Worm (Caenorhabditis elegans) whole organism, L1 larva: ENCODE results near the gene F39H12.1.

Experiments
- C04F5.9 ChIP-seq: sonication (generic microtip); optimal IDR thresholded peaks from 2 replicates; lab custom pipeline; 2016; ENCODE audit warnings: missing genetic modification characterization, missing compliant biosample characterization
- C16A3.4 ChIP-seq: fragments of 150-350 bp; optimal IDR thresholded peaks from 2 replicates; lab custom pipeline; 2014; ENCODE audit warnings: missing biosample characterization, missing genetic modification characterization
- C34B4.2 ChIP-seq: sonication (generic microtip); optimal IDR thresholded peaks from 2 replicates; lab custom pipeline; 2017; ENCODE audit warnings: mild to moderate bottlenecking, missing genetic modification characterization, missing compliant biosample characterization
- F16B12.6 ChIP-seq: fragments of 150-350 bp; optimal IDR thresholded peaks from 2 replicates; lab custom pipeline; 2014; ENCODE audit warnings: missing biosample characterization, missing genetic modification characterization
- Y116A8C.19 ChIP-seq: sonication (generic microtip); optimal IDR thresholded peaks from 2 replicates; lab custom pipeline; 2016; ENCODE audit warnings: missing compliant biosample characterization, missing genetic modification characterization, borderline replicate concordance
- alr-1 ChIP-seq: fragments of 200-800 bp; sonication (Bioruptor generic); optimal IDR thresholded peaks from 2 replicates; lab custom pipeline; 2018; ENCODE audit warnings: borderline replicate concordance, mild to moderate bottlenecking, missing genetic modification characterization, missing compliant biosample characterization
- aly-2 ChIP-seq: fragments of 150-350 bp; optimal IDR thresholded peaks from 2 replicates; lab custom pipeline; 2014; ENCODE audit warnings: missing biosample characterization, missing genetic modification characterization
- ama-1 ChIP-seq: fragments of 150-350 bp; optimal IDR thresholded peaks from 2 replicates; lab custom pipeline; 2014
- blmp-1 ChIP-seq: fragments of 150-350 bp; optimal IDR thresholded peaks from 2 replicates; lab custom pipeline; 2014; ENCODE audit warnings: missing biosample characterization, missing genetic modification characterization
- ceh-63 ChIP-seq: fragments of 200-800 bp; sonication (Bioruptor generic); optimal IDR thresholded peaks from 2 replicates; lab custom pipeline; 2018; ENCODE audit warnings: mild to moderate bottlenecking, missing genetic modification characterization, missing compliant biosample characterization
- ceh-90 ChIP-seq: sonication (generic microtip); optimal IDR thresholded peaks from 2 replicates; lab custom pipeline; 2016; ENCODE audit warnings: missing genetic modification characterization, missing compliant biosample characterization
- ces-1 ChIP-seq: fragments of 150-350 bp; optimal IDR thresholded peaks from 2 replicates; lab custom pipeline; 2014; ENCODE audit warnings: missing biosample characterization, missing genetic modification reagents, missing genetic modification characterization
- dpl-1 ChIP-seq, 3 experiments: fragments of 150-350 bp in 2 of 3; sonication (generic microtip) in 1 of 3; optimal IDR thresholded peaks; 2 replicates each; lab custom pipeline; 2014 to 2017; ENCODE audit warnings: missing biosample characterization in 3 of 3, missing genetic modification characterization in 3 of 3, missing genetic modification reagents in 3 of 3
- dsc-1 ChIP-seq: sonication (generic microtip); optimal IDR thresholded peaks from 2 replicates; lab custom pipeline; 2016; ENCODE audit warnings: mild to moderate bottlenecking, missing genetic modification characterization, missing compliant biosample characterization
- egl-13 ChIP-seq: sonication (generic microtip); optimal IDR thresholded peaks from 2 replicates; lab custom pipeline; 2016; ENCODE audit warnings: missing genotype, missing genetic modification reagents, missing genetic modification characterization, missing compliant biosample characterization
- egl-27 ChIP-seq, 2 experiments: fragments of 150-350 bp in 1 of 2; sonication (generic microtip); optimal IDR thresholded peaks; 3 replicates each; lab custom pipeline; 2017 to 2018; ENCODE audit warnings: missing biosample characterization in 2 of 2, missing genetic modification characterization in 2 of 2, missing genetic modification reagents in 2 of 2
- elt-3 ChIP-seq, 6 experiments: fragments of 150-350 bp in 1 of 6; sonication (generic microtip); optimal IDR thresholded peaks; 2 replicates each; lab custom pipeline; 2017 to 2018; ENCODE audit warnings: missing biosample characterization in 6 of 6, missing genetic modification characterization in 6 of 6, inconsistent platforms in 1 of 6
- ets-5 ChIP-seq: fragments of 200-800 bp; sonication (Bioruptor generic); IDR thresholded peaks from 2 replicates; pipeline ENCODE4 v1.3.6; 2022; ENCODE audit warnings: missing genetic modification characterization, missing compliant biosample characterization
- fkh-10 ChIP-seq: sonication (generic microtip); optimal IDR thresholded peaks from 2 replicates; lab custom pipeline; 2017; ENCODE audit warnings: missing biosample characterization, missing genetic modification reagents, missing genetic modification characterization
- fkh-4 ChIP-seq: sonication (generic microtip); optimal IDR thresholded peaks from 2 replicates; lab custom pipeline; 2016; ENCODE audit warnings: missing compliant biosample characterization, missing genetic modification characterization, borderline replicate concordance
- fkh-8 ChIP-seq: sonication (generic microtip); optimal IDR thresholded peaks from 2 replicates; lab custom pipeline; 2016; ENCODE audit warnings: mild to moderate bottlenecking, missing genetic modification characterization, missing compliant biosample characterization
- hlh-4 ChIP-seq: sonication (generic microtip); optimal IDR thresholded peaks from 2 replicates; lab custom pipeline; 2016; ENCODE audit warnings: mild to moderate bottlenecking, missing genetic modification characterization, missing compliant biosample characterization
- isw-1 ChIP-seq: fragments of 200-800 bp; sonication (Bioruptor generic); IDR thresholded peaks from 2 replicates; pipeline ENCODE4 v1.3.6; 2022; ENCODE audit warnings: missing genetic modification characterization, missing compliant biosample characterization
- jun-1 ChIP-seq: fragments of 150-350 bp; optimal IDR thresholded peaks from 2 replicates; lab custom pipeline; 2014; ENCODE audit warnings: missing biosample characterization, missing genetic modification reagents, missing genetic modification characterization
- lin-13 ChIP-seq: fragments of 150-350 bp; optimal IDR thresholded peaks from 2 replicates; lab custom pipeline; 2014; ENCODE audit warnings: missing biosample characterization, missing genetic modification reagents, missing genetic modification characterization
- lin-15B ChIP-seq: fragments of 150-350 bp; sonication (generic microtip); optimal IDR thresholded peaks from 3 replicates; lab custom pipeline; 2014; ENCODE audit warnings: missing biosample characterization, missing genetic modification characterization
- lin-35 ChIP-seq, 2 experiments: fragments of 150-350 bp; optimal IDR thresholded peaks; 2 replicates each; lab custom pipeline; 2014; ENCODE audit warnings: missing biosample characterization in 2 of 2, missing genetic modification characterization in 2 of 2, missing genetic modification reagents in 2 of 2
- lin-39 ChIP-seq: fragments of 150-350 bp; optimal IDR thresholded peaks from 2 replicates; lab custom pipeline; 2014; ENCODE audit warnings: missing biosample characterization, missing genetic modification reagents, missing genetic modification characterization
- lsy-2 ChIP-seq, 2 experiments: fragments of 150-350 bp; optimal IDR thresholded peaks; 2 replicates each; lab custom pipeline; 2014; ENCODE audit warnings: missing biosample characterization in 2 of 2, missing genetic modification characterization in 2 of 2
- mab-9 ChIP-seq: fragments of 200-800 bp; sonication (Bioruptor generic); IDR thresholded peaks from 2 replicates; pipeline ENCODE4 v1.3.6; 2022; ENCODE audit warnings: missing genetic modification reagents, missing genetic modification characterization, missing compliant biosample characterization
- mdl-1 ChIP-seq, 2 experiments: fragments of 150-350 bp; optimal IDR thresholded peaks; 2 replicates each; lab custom pipeline; 2014 to 2017; ENCODE audit warnings: missing biosample characterization in 2 of 2, missing genetic modification characterization in 2 of 2, inconsistent platforms in 1 of 2
- mep-1 ChIP-seq: fragments of 150-350 bp; optimal IDR thresholded peaks from 2 replicates; lab custom pipeline; 2014; ENCODE audit warnings: missing biosample characterization, missing genetic modification characterization
- nhr-11 ChIP-seq: fragments of 150-350 bp; optimal IDR thresholded peaks from 2 replicates; lab custom pipeline; 2014; ENCODE audit warnings: missing biosample characterization, missing genetic modification characterization
- nhr-19 ChIP-seq: fragments of 200-800 bp; sonication (Bioruptor generic); conservative IDR thresholded peaks from 2 replicates; pipeline ENCODE4 v1.3.6; 2022; ENCODE audit warnings: missing genetic modification characterization, missing compliant biosample characterization
- nhr-237 ChIP-seq: fragments of 150-350 bp; optimal IDR thresholded peaks from 2 replicates; lab custom pipeline; 2014; ENCODE audit warnings: missing biosample characterization, missing genetic modification characterization
- nhr-28 ChIP-seq: fragments of 150-350 bp; optimal IDR thresholded peaks from 2 replicates; lab custom pipeline; 2014; ENCODE audit warnings: missing biosample characterization, missing genetic modification characterization
- nhr-47 ChIP-seq: sonication (generic microtip); optimal IDR thresholded peaks from 2 replicates; lab custom pipeline; 2016; ENCODE audit warnings: mild to moderate bottlenecking, missing genetic modification characterization, moderate library complexity, missing compliant biosample characterization
- nhr-71 ChIP-seq: sonication (generic microtip); optimal IDR thresholded peaks from 2 replicates; lab custom pipeline; 2016; ENCODE audit warnings: mild to moderate bottlenecking, missing genetic modification characterization, moderate library complexity, missing compliant biosample characterization
- nhr-85 ChIP-seq: sonication (generic microtip); peaks from one replicate; lab custom pipeline; 2016; ENCODE audit warnings: missing genetic modification characterization, inconsistent platforms, missing compliant biosample characterization
- nhr-90 ChIP-seq: sonication (generic microtip); optimal IDR thresholded peaks from 2 replicates; lab custom pipeline; 2016; ENCODE audit warnings: mild to moderate bottlenecking, missing genetic modification characterization, missing compliant biosample characterization; ENCODE audit not compliant: poor library complexity
- rnt-1 ChIP-seq: sonication (generic microtip); optimal IDR thresholded peaks from 2 replicates; lab custom pipeline; 2016; ENCODE audit warnings: mild to moderate bottlenecking, missing genetic modification characterization, moderate library complexity, missing compliant biosample characterization
- snu-23 ChIP-seq: sonication (generic microtip); optimal IDR thresholded peaks from 2 replicates; lab custom pipeline; 2016; ENCODE audit warnings: missing genetic modification characterization, missing compliant biosample characterization
- sptf-1 ChIP-seq: fragments of 150-350 bp; optimal IDR thresholded peaks from 2 replicates; lab custom pipeline; 2014; ENCODE audit warnings: missing biosample characterization, missing genetic modification characterization
- swsn-7 ChIP-seq: sonication (generic microtip); optimal IDR thresholded peaks from 2 replicates; lab custom pipeline; 2016; ENCODE audit warnings: missing genetic modification characterization, missing compliant biosample characterization
- tbx-2 ChIP-seq: sonication (generic microtip); optimal IDR thresholded peaks from 2 replicates; lab custom pipeline; 2016; ENCODE audit warnings: missing genetic modification characterization, missing compliant biosample characterization
- tlp-1 ChIP-seq: fragments of 150-350 bp; optimal IDR thresholded peaks from 2 replicates; lab custom pipeline; 2014; ENCODE audit warnings: missing biosample characterization, missing genetic modification characterization
- unc-130 ChIP-seq: fragments of 150-350 bp; optimal IDR thresholded peaks from 2 replicates; lab custom pipeline; 2017; ENCODE audit warnings: missing biosample characterization, missing genetic modification characterization, inconsistent platforms
- unc-98 ChIP-seq: fragments of 200-800 bp; sonication (Bioruptor generic); IDR thresholded peaks from 2 replicates; pipeline ENCODE4 v1.3.6; 2022; ENCODE audit warnings: missing genetic modification characterization, missing compliant biosample characterization
- zag-1 ChIP-seq: fragments of 150-350 bp; optimal IDR thresholded peaks from 2 replicates; lab custom pipeline; 2014; ENCODE audit warnings: missing biosample characterization, missing genetic modification characterization
- zip-4 ChIP-seq: fragments of 200-800 bp; sonication (Bioruptor generic); optimal IDR thresholded peaks from 2 replicates; lab custom pipeline; 2018; ENCODE audit warnings: mild to moderate bottlenecking, missing genetic modification characterization, moderate library complexity, missing compliant biosample characterization

Gene F39H12.1

DNA sequence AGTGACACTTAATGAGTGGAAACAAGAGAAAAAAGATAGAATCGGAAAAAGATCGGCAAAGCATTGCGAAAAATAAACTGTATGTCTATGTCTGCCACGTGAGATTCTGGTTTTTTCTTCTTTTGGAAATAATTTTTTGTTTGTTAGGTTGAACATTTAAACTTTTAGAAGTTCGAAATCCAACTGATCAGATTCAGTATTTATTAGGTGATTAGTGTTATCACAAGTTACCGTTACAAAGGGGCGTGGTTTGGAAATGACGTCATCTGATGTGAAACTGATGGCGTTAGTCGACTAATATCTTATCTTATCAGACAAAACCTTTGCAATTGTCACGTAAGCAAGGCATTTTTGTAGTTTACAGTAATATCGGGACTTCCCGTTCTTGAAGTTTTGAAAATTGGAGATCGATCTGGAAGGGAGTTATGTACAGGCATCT is 29.7 kb downstream of the F39H12.1 start (continued):
- TF ChIP-seq egl-27 (tag; optimal IDR thresholded peaks at IDR 0.05; lab: Kevin White, UChicago) (peak in 1 of 2 experiments; percentile 34), lin-39 (no peak), ces-1 (GFP tag; lab: Kevin White, UChicago) (no peak), elt-3 (tag; optimal IDR thresholded peaks at IDR 0.05; lab: Kevin White, UChicago) (peak in 5 of 6 experiments; percentile 83 to 98 (median 97)), blmp-1 (peak; percentile 62), C16A3.4 (peak; percentile 35), nhr-85 (tag; lab: Kevin White, UChicago) (peak; percentile 97), mdl-1 (tag; optimal IDR thresholded peaks at IDR 0.05; lab: Kevin White, UChicago) (peak in 1 of 2 experiments; percentile 42)

DNA sequence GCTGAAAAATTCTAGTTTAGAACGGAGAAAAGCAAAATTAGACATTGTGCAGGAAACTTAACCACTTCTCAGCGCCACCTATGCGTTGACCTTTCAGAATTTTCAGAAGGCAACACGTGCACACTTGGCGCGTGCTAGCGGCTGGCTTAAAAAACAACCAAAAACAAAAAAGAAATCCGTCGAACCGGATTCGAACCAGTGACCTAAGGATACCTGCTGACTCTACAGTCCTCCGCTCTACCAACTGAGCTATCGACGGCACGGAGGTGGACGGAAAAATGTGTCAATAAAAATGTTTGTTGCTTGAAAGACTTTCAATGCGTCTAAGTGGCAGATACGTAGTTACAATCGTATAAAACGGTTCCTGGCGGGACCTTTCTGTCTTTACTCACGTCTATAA is 30.6 kb downstream of the F39H12.1 start:
- TF ChIP-seq nhr-85 (tag; lab: Kevin White, UChicago) (peak; percentile 49), ceh-63 (GFP tag; lab: Kevin White, UChicago) (no peak), rnt-1 (tag; lab: Kevin White, UChicago) (no peak), lin-35 (GFP tag; optimal IDR thresholded peaks at IDR 0.05; lab: Kevin White, UChicago) (peak in 1 of 2 experiments; percentile 23)

- TF ChIP-seq C04F5.9 (tag; lab: Kevin White, UChicago) (no peak), blmp-1 (peak; percentile 51), zag-1 (tag; lab: Kevin White, UChicago) (no peak), swsn-7 (tag; lab: Kevin White, UChicago) (peak; percentile 8), fkh-8 (peak; percentile 20), aly-2 (tag; lab: Kevin White, UChicago) (no peak), egl-27 (tag; optimal IDR thresholded peaks at IDR 0.05; lab: Kevin White, UChicago) (no peak), tbx-2 (tag; lab: Kevin White, UChicago) (no peak), egl-13 (tag; lab: Kevin White, UChicago) (no peak), alr-1 (no peak), Y116A8C.19 (tag; lab: Kevin White, UChicago) (no peak), lin-39 (no peak), nhr-19 (GFP tag; lab: Robert Waterston, UW) (0 out of 2 replicates have a peak, but pooled peaks have one; percentile 6), lin-15B (tag; lab: Kevin White, UChicago) (no peak), zip-4 (GFP tag; lab: Kevin White, UChicago) (peak; percentile 29), dpl-1 (GFP tag; optimal IDR thresholded peaks at IDR 0.05; lab: Kevin White, UChicago) (no peak), dsc-1 (tag; lab: Kevin White, UChicago) (no peak), nhr-47 (tag; lab: Kevin White, UChicago) (peak; percentile 27), ceh-90 (tag; lab: Kevin White, UChicago) (no peak), lin-13 (GFP tag; lab: Kevin White, UChicago) (no peak), ama-1 (lab: Kevin White, UChicago) (no peak), jun-1 (tag; lab: Kevin White, UChicago) (peak; percentile 64), ets-5 (no peak), sptf-1 (tag; lab: Kevin White, UChicago) (no peak), nhr-28 (no peak), hlh-4 (tag; lab: Kevin White, UChicago) (no peak), isw-1 (GFP tag; lab: Robert Waterston, UW) (0 out of 2 replicates have a peak, but pooled peaks have one; percentile 6), lsy-2 (tag; optimal IDR thresholded peaks at IDR 0.05; lab: Kevin White, UChicago) (peak in 1 of 2 experiments; percentile 11), mab-9 (GFP tag; lab: Robert Waterston, UW) (no peak), fkh-4 (tag; lab: Kevin White, UChicago) (no peak), F16B12.6 (tag; lab: Kevin White, UChicago) (no peak), unc-98 (GFP tag; lab: Robert Waterston, UW) (no peak), snu-23 (GFP tag; lab: Kevin White, UChicago) (peak; percentile 45), nhr-71 (tag; lab: Kevin White, UChicago) (no peak), nhr-11 (tag; lab: Kevin White, UChicago) (no peak), nhr-90 (no peak), nhr-237 (tag; lab: Kevin White, UChicago) (no peak), C34B4.2 (tag; lab: Kevin White, UChicago) (no peak), tlp-1 (tag; lab: Kevin White, UChicago) (no peak), mep-1 (tag; lab: Kevin White, UChicago) (peak; percentile 40), unc-130 (no peak), fkh-10 (GFP tag; lab: Kevin White, UChicago) (no peak)
Measured at ce11 chrX:871020-871419, 36.4 kb downstream of the F39H12.1 start, which contains the start of gene lgl-1. TSS of gene lgl-1 (minus strand) at chrX:871089.
